Fruit fly (Drosophila melanogaster) whole organism, embryonic: ENCODE results near the gene CG31807.

Experiments
- ATbp ChIP-seq: fragments of 200-800 bp; sonication (Bioruptor generic); optimal IDR thresholded peaks from 2 replicates; lab custom pipeline; 2017; ENCODE audit warnings: missing biosample characterization, mild to moderate bottlenecking, missing genetic modification characterization, missing genetic modification reagents
- Bdp1 ChIP-seq: fragments of 200-800 bp; sonication (Bioruptor generic); optimal IDR thresholded peaks from 3 replicates; lab custom pipeline; 2016; ENCODE audit warnings: missing biosample characterization, missing genetic modification characterization
- Blimp-1 ChIP-seq: fragments of 200-800 bp; sonication (Bioruptor generic); optimal IDR thresholded peaks from 3 replicates; lab custom pipeline; 2018; ENCODE audit warnings: missing biosample characterization, missing genetic modification characterization, mild to moderate bottlenecking, moderate library complexity, missing genetic modification reagents
- C15 ChIP-seq: fragments of 200-800 bp; sonication (Bioruptor generic); IDR thresholded peaks from 3 replicates; pipeline ENCODE4 v1.3.6; 2022; ENCODE audit warnings: missing biosample characterization, missing genetic modification characterization
- CG10321 ChIP-seq: fragments of 200-800 bp; sonication (Bioruptor generic); IDR thresholded peaks from 2 replicates; pipeline ENCODE4 v1.3.6; 2022; ENCODE audit warnings: missing biosample characterization, missing genetic modification characterization
- CG12769 ChIP-seq: fragments of 200-800 bp; sonication (Bioruptor generic); optimal IDR thresholded peaks from 2 replicates; lab custom pipeline; 2019; ENCODE audit warnings: missing biosample characterization, mild to moderate bottlenecking, missing genetic modification characterization, moderate library complexity
- CG15073 ChIP-seq: fragments of 200-800 bp; sonication (Bioruptor generic); optimal IDR thresholded peaks from 2 replicates; lab custom pipeline; 2016; ENCODE audit warnings: missing biosample characterization, missing genetic modification characterization
- CG1602 ChIP-seq: fragments of 200-800 bp; sonication (Bioruptor generic); optimal IDR thresholded peaks from 3 replicates; lab custom pipeline; 2016; ENCODE audit warnings: missing biosample characterization, missing genetic modification characterization
- CG1792 ChIP-seq: fragments of 200-800 bp; sonication (Bioruptor generic); optimal IDR thresholded peaks from 2 replicates; lab custom pipeline; 2016; ENCODE audit warnings: missing biosample characterization, missing genetic modification characterization
- CG18262 ChIP-seq: fragments of 200-800 bp; optimal IDR thresholded peaks from 3 replicates; lab custom pipeline; 2019; ENCODE audit warnings: missing biosample characterization, mild to moderate bottlenecking, missing genetic modification characterization, moderate library complexity
- CG2712 ChIP-seq: fragments of 200-800 bp; optimal IDR thresholded peaks from 3 replicates; lab custom pipeline; 2019; ENCODE audit warnings: missing biosample characterization, mild to moderate bottlenecking, missing genetic modification characterization, moderate library complexity
- CG2875 ChIP-seq: fragments of 200-800 bp; sonication (Bioruptor generic); optimal IDR thresholded peaks from 2 replicates; lab custom pipeline; 2017; ENCODE audit warnings: missing biosample characterization, mild to moderate bottlenecking, missing genetic modification characterization, missing genetic modification reagents
- CG3407 ChIP-seq: fragments of 200-800 bp; sonication (Bioruptor generic); optimal IDR thresholded peaks from 2 replicates; lab custom pipeline; 2018; ENCODE audit warnings: missing biosample characterization, mild to moderate bottlenecking, missing genetic modification characterization
- CG5180 ChIP-seq: fragments of 200-800 bp; sonication (Bioruptor generic); optimal IDR thresholded peaks from 3 replicates; lab custom pipeline; 2017; ENCODE audit warnings: missing biosample characterization, missing genetic modification characterization, mild to moderate bottlenecking, moderate library complexity, missing genetic modification reagents
- CG6272 ChIP-seq: fragments of 200-800 bp; sonication (Bioruptor generic); IDR thresholded peaks from 2 replicates; pipeline ENCODE4 v1.3.6; 2022; ENCODE audit warnings: missing biosample characterization, missing genetic modification characterization
- CG7357 ChIP-seq: fragments of 200-800 bp; sonication (Bioruptor generic); IDR thresholded peaks from 3 replicates; pipeline ENCODE4 v1.3.6; 2022; ENCODE audit warnings: missing biosample characterization, missing genetic modification characterization
- CG9215 ChIP-seq: fragments of 200-800 bp; sonication (Bioruptor generic); IDR thresholded peaks from 2 replicates; pipeline ENCODE4 v1.3.6; 2022; ENCODE audit warnings: missing biosample characterization, missing genetic modification characterization
- CrebB ChIP-seq: fragments of 200-800 bp; sonication (Bioruptor generic); optimal IDR thresholded peaks from 3 replicates; lab custom pipeline; 2018; ENCODE audit warnings: missing biosample characterization, mild to moderate bottlenecking, missing genetic modification characterization
- D19A ChIP-seq: fragments of 200-800 bp; optimal IDR thresholded peaks from 3 replicates; lab custom pipeline; 2019; ENCODE audit warnings: missing biosample characterization, mild to moderate bottlenecking, missing genetic modification characterization, moderate library complexity
- Doc2 ChIP-seq: fragments of 200-800 bp; sonication (Bioruptor generic); IDR thresholded peaks from 2 replicates; pipeline ENCODE4 v1.3.6; 2022; ENCODE audit warnings: missing biosample characterization, missing genetic modification characterization
- Dp ChIP-seq: fragments of 200-800 bp; sonication (Bioruptor generic); optimal IDR thresholded peaks from 2 replicates; lab custom pipeline; 2018; ENCODE audit warnings: missing biosample characterization, mild to moderate bottlenecking, missing genetic modification characterization, moderate library complexity
- H15 ChIP-seq: fragments of 200-800 bp; sonication (Bioruptor generic); IDR thresholded peaks from 3 replicates; pipeline ENCODE4 v1.3.6; 2022; ENCODE audit warnings: missing biosample characterization, missing genetic modification characterization
- HmgD ChIP-seq: fragments of 200-800 bp; sonication (Bioruptor generic); optimal IDR thresholded peaks from 3 replicates; lab custom pipeline; 2016; ENCODE audit warnings: missing biosample characterization, missing genetic modification characterization
- Hsf ChIP-seq: fragments of 200-800 bp; sonication (Bioruptor generic); optimal IDR thresholded peaks from 3 replicates; lab custom pipeline; 2016; ENCODE audit warnings: missing biosample characterization, missing genetic modification characterization
- Kr ChIP-seq: fragments of 200-800 bp; sonication (Bioruptor generic); optimal IDR thresholded peaks from 2 replicates; lab custom pipeline; 2017; ENCODE audit warnings: missing biosample characterization, mild to moderate bottlenecking, missing genetic modification characterization
- Mrtf ChIP-seq: fragments of 200-800 bp; sonication (Bioruptor generic); IDR thresholded peaks from 3 replicates; pipeline ENCODE4 v1.3.6; 2022; ENCODE audit warnings: missing biosample characterization, missing genetic modification characterization
- NFAT ChIP-seq: fragments of 200-800 bp; sonication (Bioruptor generic); IDR thresholded peaks from 2 replicates; pipeline ENCODE4 v1.3.6; 2022; ENCODE audit warnings: missing biosample characterization, missing genetic modification characterization
- Nf-YB ChIP-seq: fragments of 200-800 bp; sonication (Bioruptor generic); optimal IDR thresholded peaks from 3 replicates; lab custom pipeline; 2019; ENCODE audit warnings: missing biosample characterization, mild to moderate bottlenecking, missing genetic modification characterization, moderate library complexity
- Six4 ChIP-seq: fragments of 200-800 bp; sonication (Bioruptor generic); optimal IDR thresholded peaks from 2 replicates; lab custom pipeline; 2016; ENCODE audit warnings: missing biosample characterization, missing genetic modification characterization
- Taf1 ChIP-seq: fragments of 200-800 bp; sonication (Bioruptor generic); IDR thresholded peaks from 2 replicates; pipeline ENCODE4 v1.3.6; 2022; ENCODE audit warnings: missing biosample characterization, missing genetic modification characterization
- YL-1 ChIP-seq: fragments of 200-800 bp; sonication (Bioruptor generic); optimal IDR thresholded peaks from 3 replicates; lab custom pipeline; 2017; ENCODE audit warnings: missing biosample characterization, mild to moderate bottlenecking, missing genetic modification characterization
- bcd ChIP-seq: fragments of 200-800 bp; sonication (Bioruptor generic); optimal IDR thresholded peaks from 2 replicates; lab custom pipeline; 2017; ENCODE audit warnings: missing biosample characterization, mild to moderate bottlenecking, missing genetic modification characterization
- bigmax ChIP-seq: fragments of 200-800 bp; sonication (Bioruptor generic); optimal IDR thresholded peaks from 2 replicates; lab custom pipeline; 2018; ENCODE audit warnings: missing biosample characterization, mild to moderate bottlenecking, missing genetic modification characterization
- br ChIP-seq: fragments of >200 bp; optimal IDR thresholded peaks from 2 replicates; lab custom pipeline; 2017
- caup ChIP-seq: fragments of 200-800 bp; sonication (Bioruptor generic); optimal IDR thresholded peaks from 3 replicates; lab custom pipeline; 2017; ENCODE audit warnings: missing biosample characterization, mild to moderate bottlenecking, missing genetic modification characterization, moderate library complexity; ENCODE audit not compliant: severe bottlenecking
- cg ChIP-seq: fragments of 200-800 bp; sonication (Bioruptor generic); optimal IDR thresholded peaks from 3 replicates; lab custom pipeline; 2019; ENCODE audit warnings: missing biosample characterization, mild to moderate bottlenecking, missing genetic modification characterization, moderate library complexity
- chinmo ChIP-seq: fragments of 200-800 bp; sonication (Bioruptor generic); IDR thresholded peaks from 4 replicates; pipeline ENCODE4 v1.3.6; 2022; ENCODE audit warnings: missing biosample characterization, missing genetic modification characterization; ENCODE audit not compliant: partially characterized antibody
- dan ChIP-seq: fragments of 200-800 bp; sonication (Bioruptor generic); IDR thresholded peaks from 2 replicates; pipeline ENCODE4 v1.3.6; 2022; ENCODE audit warnings: missing biosample characterization, missing genetic modification characterization
- eve ChIP-seq, 2 experiments: fragments of >200 bp; optimal IDR thresholded peaks; 2 replicates each; lab custom pipeline; 2017; ENCODE audit warnings: missing biosample characterization in 2 of 2, missing genetic modification characterization in 2 of 2
- gcm2 ChIP-seq: fragments of 200-800 bp; sonication (Bioruptor generic); optimal IDR thresholded peaks from 2 replicates; lab custom pipeline; 2016; ENCODE audit warnings: missing biosample characterization, missing genetic modification characterization
- kni ChIP-seq: fragments of 200-800 bp; sonication (Bioruptor generic); optimal IDR thresholded peaks from 3 replicates; lab custom pipeline; 2017; ENCODE audit warnings: mild to moderate bottlenecking, missing biosample characterization, missing genetic modification reagents, missing genetic modification characterization
- mam ChIP-seq: fragments of 200-800 bp; sonication (Bioruptor generic); optimal IDR thresholded peaks from 3 replicates; lab custom pipeline; 2016; ENCODE audit warnings: missing biosample characterization, missing genetic modification characterization
- pho ChIP-seq: fragments of 200-800 bp; sonication (Bioruptor generic); optimal IDR thresholded peaks from 2 replicates; lab custom pipeline; 2016; ENCODE audit warnings: missing biosample characterization, missing genetic modification characterization
- pnt ChIP-seq: fragments of 200-800 bp; sonication (Bioruptor generic); optimal IDR thresholded peaks from 3 replicates; lab custom pipeline; 2016; ENCODE audit warnings: missing biosample characterization, missing genetic modification characterization
- run ChIP-seq: fragments of 200-800 bp; sonication (Bioruptor generic); optimal IDR thresholded peaks from 3 replicates; lab custom pipeline; 2018; ENCODE audit warnings: missing biosample characterization, mild to moderate bottlenecking, missing genetic modification characterization
- sens ChIP-seq: fragments of 200-800 bp; sonication (Bioruptor generic); peaks from one replicate; lab custom pipeline; 2016; ENCODE audit warnings: missing biosample characterization, missing genetic modification characterization
- vfl ChIP-seq: fragments of 200-800 bp; sonication (Bioruptor generic); optimal IDR thresholded peaks from 2 replicates; lab custom pipeline; 2016; ENCODE audit warnings: missing biosample characterization, missing genetic modification characterization
- wor ChIP-seq: fragments of 200-800 bp; sonication (Bioruptor generic); IDR thresholded peaks from 2 replicates; pipeline ENCODE4 v1.3.6; 2022; ENCODE audit warnings: missing biosample characterization, missing genetic modification characterization
- z ChIP-seq: fragments of 200-800 bp; sonication (Bioruptor generic); IDR thresholded peaks from 3 replicates; pipeline ENCODE4 v1.3.6; 2022; ENCODE audit warnings: missing biosample characterization, missing genetic modification characterization

CG31807 gene

dm6 chr2L:16720707-16721700 is 37.2 kb upstream of the CG31807 start (continued):
- TF ChIP-seq CG12769 (peak; percentile 67), CrebB (peak; percentile 57), CG2875 (peak; percentile 87), CG7357 (GFP tag; lab: Robert Waterston, UW) (peak; percentile 81; the same call in 2 of the 3 replicates), CG18262 (tag; lab: Kevin White, UChicago) (peak; percentile 95), NFAT (GFP tag; lab: Robert Waterston, UW) (peak; percentile 86), dan (peak; percentile 86; the same call in 1 of the 2 replicates), C15 (peak; percentile 90; the same call in 2 of the 3 replicates), pho (peak; percentile 79), Nf-YB (GFP tag; lab: Kevin White, UChicago) (peak; percentile 60), cg (peak; percentile 57), wor (peak; percentile 90), Dp (GFP tag; lab: Kevin White, UChicago) (no peak), CG10321 (GFP tag; lab: Robert Waterston, UW) (peak; percentile 72), Kr (GFP tag; lab: Kevin White, UChicago) (no peak), CG3407 (peak; percentile 81), CG1602 (peak; percentile 86), caup (GFP tag; lab: Kevin White, UChicago) (peak; percentile 81), Six4 (GFP tag; lab: Kevin White, UChicago) (peak; percentile 91), vfl (GFP tag; lab: Kevin White, UChicago) (peak; percentile 22), eve (GFP tag; optimal IDR thresholded peaks at IDR 0.05; lab: Kevin White, UChicago) (peak in 1 of 2 experiments; percentile 97), bcd (GFP tag; lab: Kevin White, UChicago) (peak; percentile 90), z (GFP tag; lab: Robert Waterston, UW) (peak; percentile 62), CG1792 (GFP tag; lab: Kevin White, UChicago) (peak; percentile 54), YL-1 (peak; percentile 22), CG5180 (peak; percentile 82), HmgD (GFP tag; lab: Kevin White, UChicago) (no peak), chinmo (GFP tag; lab: Robert Waterston, UW) (peak; percentile 88), Doc2 (GFP tag; lab: Robert Waterston, UW) (no peak; the same call in 1 of the 2 replicates), pnt (GFP tag; lab: Kevin White, UChicago) (peak; percentile 80), CG6272 (peak; percentile 92), ATbp (GFP tag; lab: Kevin White, UChicago) (peak; percentile 87), CG15073 (peak; percentile 42), br (no peak), Mrtf (GFP tag; lab: Robert Waterston, UW) (peak; percentile 83; the same call in 1 of the 3 replicates), mam (GFP tag; lab: Kevin White, UChicago) (peak; percentile 56), CG2712 (peak; percentile 97), run (tag; lab: Kevin White, UChicago) (peak; percentile 91), sens (GFP tag; lab: Kevin White, UChicago) (peak; percentile 98), H15 (GFP tag; lab: Robert Waterston, UW) (peak; percentile 94), CG9215 (GFP tag; lab: Robert Waterston, UW) (peak; percentile 89), Taf1 (GFP tag; lab: Robert Waterston, UW) (peak; percentile 86), Blimp-1 (GFP tag; lab: Kevin White, UChicago) (peak; percentile 95), Bdp1 (GFP tag; lab: Kevin White, UChicago) (peak; percentile 35), kni (no peak), bigmax (GFP tag; lab: Kevin White, UChicago) (no peak), Hsf (GFP tag; lab: Kevin White, UChicago) (peak; percentile 85), gcm2 (peak; percentile 71), D19A (tag; lab: Kevin White, UChicago) (peak; percentile 91)
